Fruit fly (Drosophila melanogaster) whole organism, embryonic: ENCODE measurements around the gene rb.
A peak's percentile ranks its signal among the peaks of the same experiment; 100 is the strongest.

Source experiments
- Asciz ChIP-seq: fragments of 200-800 bp; sonication (Bioruptor generic); optimal IDR thresholded peaks from 2 replicates; lab custom pipeline; 2017; ENCODE audit warnings: missing biosample characterization, mild to moderate bottlenecking, missing genetic modification characterization, missing genetic modification reagents
- CG10321 ChIP-seq: fragments of 200-800 bp; sonication (Bioruptor generic); IDR thresholded peaks from 2 replicates; pipeline ENCODE4 v1.3.6; 2022; ENCODE audit warnings: missing biosample characterization, missing genetic modification characterization
- CG10462 ChIP-seq: fragments of 200-800 bp; sonication (Bioruptor generic); optimal IDR thresholded peaks from 2 replicates; lab custom pipeline; 2016; ENCODE audit warnings: missing biosample characterization, missing genetic modification characterization
- CG10565 ChIP-seq: fragments of 200-800 bp; sonication (Bioruptor generic); optimal IDR thresholded peaks from 3 replicates; lab custom pipeline; 2016; ENCODE audit warnings: missing biosample characterization, mild to moderate bottlenecking, missing genetic modification characterization
- CG11247 ChIP-seq: fragments of 200-800 bp; sonication (Bioruptor generic); IDR thresholded peaks from 2 replicates; pipeline ENCODE4 v1.3.6; 2022; ENCODE audit warnings: missing biosample characterization, missing genetic modification characterization
- CG14014 ChIP-seq: fragments of 200-800 bp; sonication (Bioruptor generic); IDR thresholded peaks from 2 replicates; pipeline ENCODE4 v1.3.6; 2022; ENCODE audit warnings: missing biosample characterization, missing genetic modification characterization
- CG14441 ChIP-seq: fragments of 200-800 bp; sonication (Bioruptor generic); IDR thresholded peaks from 2 replicates; pipeline ENCODE4 v1.3.6; 2022; ENCODE audit warnings: missing biosample characterization, missing genetic modification characterization
- CG14860 ChIP-seq: fragments of 200-800 bp; sonication (Bioruptor generic); IDR thresholded peaks from 3 replicates; pipeline ENCODE4 v1.3.6; 2022; ENCODE audit warnings: missing biosample characterization, missing genetic modification characterization; ENCODE audit not compliant: partially characterized antibody
- CG15011 ChIP-seq: fragments of 200-800 bp; sonication (Bioruptor generic); optimal IDR thresholded peaks from 3 replicates; lab custom pipeline; 2018; ENCODE audit warnings: missing biosample characterization, mild to moderate bottlenecking, missing genetic modification characterization
- CG15514 ChIP-seq: fragments of 200-800 bp; sonication (Bioruptor generic); optimal IDR thresholded peaks from 3 replicates; lab custom pipeline; 2017; ENCODE audit warnings: missing biosample characterization, missing genetic modification characterization, mild to moderate bottlenecking, moderate library complexity, missing genetic modification reagents
- CG1602 ChIP-seq: fragments of 200-800 bp; sonication (Bioruptor generic); optimal IDR thresholded peaks from 3 replicates; lab custom pipeline; 2016; ENCODE audit warnings: missing biosample characterization, missing genetic modification characterization
- CG16815 ChIP-seq: fragments of 200-800 bp; sonication (Bioruptor generic); optimal IDR thresholded peaks from 3 replicates; lab custom pipeline; 2017; ENCODE audit warnings: missing biosample characterization, mild to moderate bottlenecking, missing genetic modification characterization
- CG17829 ChIP-seq: fragments of 200-800 bp; optimal IDR thresholded peaks from 2 replicates; lab custom pipeline; 2019; ENCODE audit warnings: missing biosample characterization, mild to moderate bottlenecking, missing genetic modification characterization, moderate library complexity
- CG1792 ChIP-seq: fragments of 200-800 bp; sonication (Bioruptor generic); optimal IDR thresholded peaks from 2 replicates; lab custom pipeline; 2016; ENCODE audit warnings: missing biosample characterization, missing genetic modification characterization
- CG18599 ChIP-seq: fragments of 200-800 bp; sonication (Bioruptor generic); optimal IDR thresholded peaks from 3 replicates; lab custom pipeline; 2017; ENCODE audit warnings: missing biosample characterization, missing genetic modification characterization, mild to moderate bottlenecking, moderate library complexity, missing genetic modification reagents
- CG30020 ChIP-seq: fragments of 200-800 bp; optimal IDR thresholded peaks from 2 replicates; lab custom pipeline; 2019; ENCODE audit warnings: missing biosample characterization, mild to moderate bottlenecking, missing genetic modification characterization, moderate library complexity
- CG3065 ChIP-seq: fragments of 200-800 bp; sonication (Bioruptor generic); optimal IDR thresholded peaks from 2 replicates; lab custom pipeline; 2016; ENCODE audit warnings: missing biosample characterization, missing genetic modification characterization
- CG33213 ChIP-seq: fragments of 200-800 bp; sonication (Bioruptor generic); optimal IDR thresholded peaks from 3 replicates; lab custom pipeline; 2016; ENCODE audit warnings: missing biosample characterization, missing genetic modification characterization
- CG3838 ChIP-seq: fragments of 200-800 bp; sonication (Bioruptor generic); optimal IDR thresholded peaks from 3 replicates; lab custom pipeline; 2016; ENCODE audit warnings: missing biosample characterization, missing genetic modification characterization
- CG4617 ChIP-seq: fragments of 200-800 bp; sonication (Bioruptor generic); optimal IDR thresholded peaks from 3 replicates; lab custom pipeline; 2016; ENCODE audit warnings: missing biosample characterization, missing genetic modification characterization, borderline replicate concordance
- CG6813 ChIP-seq: fragments of 200-800 bp; sonication (Bioruptor generic); optimal IDR thresholded peaks from 2 replicates; lab custom pipeline; 2017; ENCODE audit warnings: missing biosample characterization, missing genetic modification characterization, mild to moderate bottlenecking, moderate library complexity, missing genetic modification reagents
- CG8924 ChIP-seq: fragments of 200-800 bp; optimal IDR thresholded peaks from 3 replicates; lab custom pipeline; 2019; ENCODE audit warnings: missing biosample characterization, mild to moderate bottlenecking, missing genetic modification characterization, moderate library complexity
- CG9797 ChIP-seq: fragments of 200-800 bp; sonication (Bioruptor generic); optimal IDR thresholded peaks from 3 replicates; lab custom pipeline; 2018; ENCODE audit warnings: missing biosample characterization, mild to moderate bottlenecking, missing genetic modification characterization
- Dad ChIP-seq: fragments of 200-800 bp; sonication (Bioruptor generic); optimal IDR thresholded peaks from 3 replicates; lab custom pipeline; 2016; ENCODE audit warnings: missing biosample characterization, missing genetic modification characterization
- ERR ChIP-seq: fragments of 200-800 bp; sonication (Bioruptor generic); optimal IDR thresholded peaks from 2 replicates; lab custom pipeline; 2016; ENCODE audit warnings: missing biosample characterization, missing genetic modification characterization
- GATAe ChIP-seq: fragments of 200-800 bp; sonication (Bioruptor generic); conservative IDR thresholded peaks from 2 replicates; pipeline ENCODE4 v1.3.6; 2022; ENCODE audit warnings: missing biosample characterization, missing genetic modification characterization
- Hey ChIP-seq: fragments of 200-800 bp; sonication (Bioruptor generic); optimal IDR thresholded peaks from 3 replicates; lab custom pipeline; 2018; ENCODE audit warnings: missing biosample characterization, mild to moderate bottlenecking, missing genetic modification characterization
- Hr51 ChIP-seq, 2 experiments: fragments of 200-800 bp; sonication (Bioruptor generic); optimal IDR thresholded peaks; 2 replicates in 1 of 2; 3 replicates in 1 of 2; lab custom pipeline; 2016 to 2018; ENCODE audit warnings: missing biosample characterization in 2 of 2, missing genetic modification characterization in 2 of 2, mild to moderate bottlenecking in 1 of 2, moderate library complexity in 1 of 2
- Nf-YA ChIP-seq: fragments of 200-800 bp; sonication (Bioruptor generic); IDR thresholded peaks from 2 replicates; pipeline ENCODE4 v1.3.6; 2022; ENCODE audit warnings: missing biosample characterization, missing genetic modification characterization
- Optix ChIP-seq: fragments of 200-800 bp; sonication (Bioruptor generic); IDR thresholded peaks from 3 replicates; pipeline ENCODE4 v1.3.6; 2022; ENCODE audit warnings: missing biosample characterization, missing genetic modification characterization
- Xrp1 ChIP-seq: fragments of 200-800 bp; sonication (Bioruptor generic); IDR thresholded peaks from 2 replicates; pipeline ENCODE4 v1.3.6; 2022; ENCODE audit warnings: missing biosample characterization, missing genetic modification characterization
- YL-1 ChIP-seq: fragments of 200-800 bp; sonication (Bioruptor generic); optimal IDR thresholded peaks from 3 replicates; lab custom pipeline; 2017; ENCODE audit warnings: missing biosample characterization, mild to moderate bottlenecking, missing genetic modification characterization
- dimm ChIP-seq: fragments of 200-800 bp; sonication (Bioruptor generic); IDR thresholded peaks from 2 replicates; pipeline ENCODE4 v1.3.6; 2022; ENCODE audit warnings: missing biosample characterization, missing genetic modification characterization
- ewg ChIP-seq: fragments of 200-800 bp; sonication (Bioruptor generic); optimal IDR thresholded peaks from 3 replicates; lab custom pipeline; 2017; ENCODE audit warnings: mild to moderate bottlenecking, missing biosample characterization, missing genetic modification reagents, missing genetic modification characterization
- hth ChIP-seq: fragments of >200 bp; optimal IDR thresholded peaks from 2 replicates; lab custom pipeline; 2017; ENCODE audit warnings: inconsistent platforms
- ind ChIP-seq: fragments of 200-800 bp; sonication (Bioruptor generic); optimal IDR thresholded peaks from 3 replicates; lab custom pipeline; 2016; ENCODE audit warnings: missing biosample characterization, missing genetic modification characterization
- insv ChIP-seq, 2 experiments: fragments of 200-800 bp; sonication (Bioruptor generic); optimal IDR thresholded peaks; 3 replicates each; lab custom pipeline; 2016 to 2018; ENCODE audit warnings: missing biosample characterization in 2 of 2, missing genetic modification characterization in 2 of 2
- knrl ChIP-seq: fragments of 200-800 bp; sonication (Bioruptor generic); IDR thresholded peaks from 3 replicates; pipeline ENCODE4 v1.3.6; 2022; ENCODE audit warnings: missing biosample characterization, missing genetic modification characterization; ENCODE audit not compliant: partially characterized antibody
- lab ChIP-seq: fragments of 200-800 bp; sonication (Bioruptor generic); optimal IDR thresholded peaks from 3 replicates; lab custom pipeline; 2017; ENCODE audit warnings: missing biosample characterization, missing genetic modification characterization, mild to moderate bottlenecking, moderate library complexity, missing genetic modification reagents
- lov ChIP-seq, 2 experiments: fragments of 200-800 bp in 1 of 2; fragments of >200 bp in 1 of 2; sonication (Bioruptor generic) in 1 of 2; IDR thresholded peaks in 1 of 2; optimal IDR thresholded peaks in 1 of 2; 2 replicates in 1 of 2; 3 replicates in 1 of 2; pipeline versions ENCODE4 v1.3.6 to Lab custom; 2017 to 2022; ENCODE audit warnings: missing biosample characterization in 1 of 2, missing genetic modification characterization in 1 of 2
- maf-S ChIP-seq: fragments of 200-800 bp; sonication (Bioruptor generic); optimal IDR thresholded peaks from 2 replicates; lab custom pipeline; 2016; ENCODE audit warnings: missing biosample characterization, missing genetic modification characterization
- mirr ChIP-seq: fragments of 200-800 bp; sonication (Bioruptor generic); optimal IDR thresholded peaks from 3 replicates; lab custom pipeline; 2018; ENCODE audit warnings: missing biosample characterization, mild to moderate bottlenecking, missing genetic modification characterization
- oc ChIP-seq: fragments of 200-800 bp; sonication (Bioruptor generic); optimal IDR thresholded peaks from 2 replicates; lab custom pipeline; 2018; ENCODE audit warnings: missing biosample characterization, mild to moderate bottlenecking, missing genetic modification characterization, moderate library complexity
- p53 ChIP-seq: fragments of 200-800 bp; sonication (Bioruptor generic); optimal IDR thresholded peaks from 2 replicates; lab custom pipeline; 2016; ENCODE audit warnings: missing biosample characterization, missing genetic modification characterization
- psq ChIP-seq: fragments of 200-800 bp; sonication (Bioruptor generic); optimal IDR thresholded peaks from 2 replicates; lab custom pipeline; 2017; ENCODE audit warnings: missing biosample characterization, missing genetic modification characterization
- ro ChIP-seq: fragments of 200-800 bp; sonication (Bioruptor generic); IDR thresholded peaks from 2 replicates; pipeline ENCODE4 v1.3.6; 2022; ENCODE audit warnings: missing biosample characterization, missing genetic modification characterization
- row ChIP-seq: fragments of 200-800 bp; sonication (Bioruptor generic); IDR thresholded peaks from 3 replicates; pipeline ENCODE4 v1.3.6; 2022; ENCODE audit warnings: missing biosample characterization, missing genetic modification characterization
- sd ChIP-seq: fragments of 200-800 bp; sonication (Bioruptor generic); optimal IDR thresholded peaks from 3 replicates; lab custom pipeline; 2018; ENCODE audit warnings: missing biosample characterization, mild to moderate bottlenecking, missing genetic modification characterization, moderate library complexity
- sima ChIP-seq: fragments of 200-800 bp; sonication (Bioruptor generic); optimal IDR thresholded peaks from 2 replicates; lab custom pipeline; 2016; ENCODE audit warnings: missing biosample characterization, missing genetic modification characterization
- usp ChIP-seq: fragments of >200 bp; optimal IDR thresholded peaks from 2 replicates; lab custom pipeline; 2017; ENCODE audit warnings: missing biosample characterization, missing genetic modification characterization
- z ChIP-seq: fragments of 200-800 bp; sonication (Bioruptor generic); IDR thresholded peaks from 3 replicates; pipeline ENCODE4 v1.3.6; 2022; ENCODE audit warnings: missing biosample characterization, missing genetic modification characterization

rb gene

dm6 chrX:4540430-4540932, at the start of gene rb, which contains the start of gene CHOp24 (continued):
- TF ChIP-seq CG8924 (tag; lab: Kevin White, UChicago) (peak; percentile 3), CG18599 (GFP tag; lab: Kevin White, UChicago) (no peak), knrl (GFP tag; lab: Robert Waterston, UW) (peak; percentile 92), CG14860 (peak; percentile 96), CG10321 (no peak), hth (lab: Kevin White, UChicago) (no peak), CG6813 (no peak), sima (GFP tag; lab: Kevin White, UChicago) (no peak), Nf-YA (GFP tag; lab: Robert Waterston, UW) (no peak), ro (GFP tag; lab: Robert Waterston, UW) (no peak), ewg (GFP tag; lab: Kevin White, UChicago) (no peak), CG4617 (GFP tag; lab: Kevin White, UChicago) (peak; percentile 51), ERR (GFP tag; lab: Kevin White, UChicago) (no peak), Hr51 (GFP tag; optimal IDR thresholded peaks at IDR 0.05; lab: Kevin White, UChicago) (no peak), Hey (tag; lab: Kevin White, UChicago) (no peak), z (GFP tag; lab: Robert Waterston, UW) (no peak), YL-1 (GFP tag; lab: Kevin White, UChicago) (peak; percentile 61), Xrp1 (no peak), Dad (GFP tag; lab: Kevin White, UChicago) (no peak), CG1602 (GFP tag; lab: Kevin White, UChicago) (no peak), GATAe (no peak), CG14441 (GFP tag; lab: Robert Waterston, UW) (no peak), CG9797 (GFP tag; lab: Kevin White, UChicago) (peak; percentile 68), CG33213 (GFP tag; lab: Kevin White, UChicago) (no peak), Asciz (GFP tag; lab: Kevin White, UChicago) (no peak), mirr (GFP tag; lab: Kevin White, UChicago) (no peak), lov (optimal IDR thresholded peaks at IDR 0.05; lab: Kevin White, UChicago) (no peak), lov (GFP tag; IDR thresholded peaks at IDR 0.05; lab: Robert Waterston, UW) (no peak), usp (no peak), CG15011 (GFP tag; lab: Kevin White, UChicago) (no peak), maf-S (no peak), CG11247 (GFP tag; lab: Robert Waterston, UW) (no peak), CG14014 (GFP tag; lab: Robert Waterston, UW) (no peak), CG10462 (GFP tag; lab: Kevin White, UChicago) (no peak), dimm (GFP tag; lab: Robert Waterston, UW) (no peak), CG1792 (no peak), CG3838 (GFP tag; lab: Kevin White, UChicago) (no peak), sd (tag; lab: Kevin White, UChicago) (no peak), Optix (GFP tag; lab: Robert Waterston, UW) (no peak), CG17829 (tag; lab: Kevin White, UChicago) (peak; percentile 31), CG3065 (GFP tag; lab: Kevin White, UChicago) (no peak), CG10565 (no peak), oc (tag; lab: Kevin White, UChicago) (no peak), CG15514 (GFP tag; lab: Kevin White, UChicago) (no peak), lab (GFP tag; lab: Kevin White, UChicago) (no peak), CG30020 (tag; lab: Kevin White, UChicago) (peak; percentile 59), CG16815 (GFP tag; lab: Kevin White, UChicago) (no peak), row (GFP tag; lab: Robert Waterston, UW) (peak; percentile 80), ind (GFP tag; lab: Kevin White, UChicago) (peak; percentile 17), p53 (GFP tag; lab: Kevin White, UChicago) (peak; percentile 15), insv (GFP tag; optimal IDR thresholded peaks at IDR 0.05; lab: Kevin White, UChicago) (no peak), psq (GFP tag; lab: Kevin White, UChicago) (no peak)
